Worm (Caenorhabditis elegans) whole organism, L2 larva: ENCODE data around the gene irld-4.

Experiments used
- R02D3.7 ChIP-seq: fragments of 150-350 bp; optimal IDR thresholded peaks from 2 replicates; lab custom pipeline; 2014; ENCODE audit warnings: missing biosample characterization, missing genetic modification characterization
- ZK546.5 ChIP-seq: sonication (generic microtip); optimal IDR thresholded peaks from 2 replicates; lab custom pipeline; 2017; ENCODE audit warnings: missing biosample characterization, missing genetic modification characterization
- aly-2 ChIP-seq: fragments of 150-350 bp; optimal IDR thresholded peaks from 2 replicates; lab custom pipeline; 2014; ENCODE audit warnings: missing biosample characterization, missing genetic modification characterization
- ceh-82 ChIP-seq: fragments of 150-350 bp; optimal IDR thresholded peaks from 2 replicates; lab custom pipeline; 2014; ENCODE audit warnings: missing biosample characterization, missing genetic modification characterization
- egl-27 ChIP-seq: sonication (generic microtip); optimal IDR thresholded peaks from 3 replicates; lab custom pipeline; 2017; ENCODE audit warnings: missing biosample characterization, missing genetic modification reagents, missing genetic modification characterization
- fos-1 ChIP-seq: fragments of 150-350 bp; optimal IDR thresholded peaks from 2 replicates; lab custom pipeline; 2014; ENCODE audit warnings: missing biosample characterization, missing genetic modification characterization
- lin-13 ChIP-seq: fragments of 150-350 bp; optimal IDR thresholded peaks from 2 replicates; lab custom pipeline; 2014; ENCODE audit warnings: missing biosample characterization, missing genetic modification reagents, missing genetic modification characterization
- lin-39 ChIP-seq: fragments of 150-350 bp; optimal IDR thresholded peaks from 2 replicates; lab custom pipeline; 2014; ENCODE audit warnings: missing biosample characterization, missing genetic modification reagents, missing genetic modification characterization
- nhr-25 ChIP-seq: fragments of 150-350 bp; sonication (generic microtip); optimal IDR thresholded peaks from 3 replicates; lab custom pipeline; 2014; ENCODE audit warnings: missing biosample characterization, missing genetic modification characterization
- ztf-1 ChIP-seq: fragments of 200-800 bp; sonication (Bioruptor generic); conservative IDR thresholded peaks from 2 replicates; pipeline ENCODE4 v1.3.6; 2022; ENCODE audit warnings: missing genetic modification characterization, missing compliant biosample characterization
- ztf-11 ChIP-seq: sonication (generic microtip); optimal IDR thresholded peaks from 2 replicates; lab custom pipeline; 2017; ENCODE audit warnings: missing biosample characterization, missing genetic modification characterization
- ztf-4 ChIP-seq: fragments of 150-350 bp; optimal IDR thresholded peaks from 2 replicates; lab custom pipeline; 2014; ENCODE audit warnings: missing biosample characterization, missing genetic modification characterization

DNA sequence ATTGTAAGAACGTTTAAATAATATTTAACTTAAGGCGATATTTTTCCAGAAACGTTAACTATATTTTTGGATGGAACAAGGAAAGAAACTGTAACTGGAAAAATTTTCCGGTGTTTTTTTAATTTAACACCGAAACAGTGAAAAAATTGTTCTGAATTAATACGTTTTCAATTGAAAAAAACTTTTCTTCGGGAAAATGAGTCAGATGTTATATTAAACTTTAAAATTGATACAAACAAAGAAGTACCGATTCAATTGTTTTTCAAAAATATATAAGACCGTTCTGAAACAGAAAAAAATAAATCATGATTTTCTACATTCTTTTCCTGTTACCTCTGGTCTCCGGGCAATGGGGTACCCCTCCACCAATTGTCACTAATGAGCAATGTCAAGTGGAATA is 1.9 kb downstream of the irld-4 start, which contains the start of gene ule-2:
- TF ChIP-seq aly-2 (tag; lab: Kevin White, UChicago) (no peak), ztf-1 (GFP tag; lab: Robert Waterston, UW) (no peak), ceh-82 (tag; lab: Kevin White, UChicago) (no peak), lin-13 (GFP tag; lab: Kevin White, UChicago) (no peak), egl-27 (tag; lab: Kevin White, UChicago) (no peak), R02D3.7 (tag; lab: Kevin White, UChicago) (no peak), ztf-4 (no peak), lin-39 (tag; lab: Kevin White, UChicago) (no peak), ztf-11 (tag; lab: Kevin White, UChicago) (no peak), fos-1 (tag; lab: Kevin White, UChicago) (no peak), ZK546.5 (no peak), nhr-25 (no peak)
